Worm (Caenorhabditis elegans) whole organism, L3 larva: ENCODE measurements around the gene str-169.

Experiments
- ama-1 ChIP-seq: fragments of 150-350 bp; optimal IDR thresholded peaks from 2 replicates; lab custom pipeline; 2018
- mdl-1 ChIP-seq: fragments of 150-350 bp; optimal IDR thresholded peaks from 2 replicates; lab custom pipeline; 2014; ENCODE audit warnings: missing biosample characterization, missing genetic modification characterization

DNA sequence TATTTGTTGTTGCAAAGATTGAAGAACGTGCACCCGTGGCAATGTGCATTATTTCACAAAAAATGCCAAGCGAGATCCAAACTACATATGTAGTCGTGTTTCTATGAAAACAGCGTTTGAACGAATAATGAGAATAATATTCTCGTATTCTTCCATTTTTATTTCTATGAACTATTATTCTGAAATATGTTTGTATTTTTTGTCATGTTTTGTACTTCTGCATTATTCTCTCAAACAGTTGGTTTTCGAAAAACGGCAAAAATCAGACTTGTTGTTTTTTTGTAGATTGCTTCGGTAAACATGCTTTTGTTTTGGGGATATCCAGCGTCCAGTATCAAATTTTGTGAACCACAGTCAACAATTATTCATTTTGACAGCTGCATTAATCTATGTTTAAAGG lies 40.4 kb downstream of the str-169 start, which contains the start of gene clec-177:
- TF ChIP-seq ama-1 (lab: Kevin White, UChicago) (no peak), mdl-1 (tag; lab: Kevin White, UChicago) (no peak)
